Fruit fly (Drosophila melanogaster) whole organism, embryonic: Measurements from ENCODE around the gene CG13461.

Source experiments
- Abd-B ChIP-seq: fragments of 200-800 bp; sonication (Bioruptor generic); optimal IDR thresholded peaks from 2 replicates; lab custom pipeline; 2018; ENCODE audit warnings: missing biosample characterization, mild to moderate bottlenecking, missing genetic modification characterization, moderate library complexity
- Bdp1 ChIP-seq: fragments of 200-800 bp; sonication (Bioruptor generic); optimal IDR thresholded peaks from 3 replicates; lab custom pipeline; 2016; ENCODE audit warnings: missing biosample characterization, missing genetic modification characterization
- CG12942 ChIP-seq: fragments of 200-800 bp; sonication (Bioruptor generic); optimal IDR thresholded peaks from 3 replicates; lab custom pipeline; 2016; ENCODE audit warnings: missing biosample characterization, missing genetic modification characterization
- CG13894 ChIP-seq: fragments of 200-800 bp; sonication (Bioruptor generic); optimal IDR thresholded peaks from 3 replicates; lab custom pipeline; 2018; ENCODE audit warnings: missing biosample characterization, mild to moderate bottlenecking, missing genetic modification characterization, moderate library complexity
- CG14860 ChIP-seq: fragments of 200-800 bp; sonication (Bioruptor generic); IDR thresholded peaks from 3 replicates; pipeline ENCODE4 v1.3.6; 2022; ENCODE audit warnings: missing biosample characterization, missing genetic modification characterization; ENCODE audit not compliant: partially characterized antibody
- CG15514 ChIP-seq: fragments of 200-800 bp; sonication (Bioruptor generic); optimal IDR thresholded peaks from 3 replicates; lab custom pipeline; 2017; ENCODE audit warnings: missing biosample characterization, missing genetic modification characterization, mild to moderate bottlenecking, moderate library complexity, missing genetic modification reagents
- CG17361 ChIP-seq: fragments of 200-800 bp; sonication (Bioruptor generic); IDR thresholded peaks from 3 replicates; pipeline ENCODE4 v1.3.6; 2022; ENCODE audit warnings: missing biosample characterization, missing genetic modification characterization
- CG2889 ChIP-seq: fragments of 200-800 bp; sonication (Bioruptor generic); IDR thresholded peaks from 3 replicates; pipeline ENCODE4 v1.3.6; 2022; ENCODE audit warnings: missing biosample characterization, missing genetic modification characterization
- CG3065 ChIP-seq: fragments of 200-800 bp; sonication (Bioruptor generic); optimal IDR thresholded peaks from 2 replicates; lab custom pipeline; 2016; ENCODE audit warnings: missing biosample characterization, missing genetic modification characterization
- CG3281 ChIP-seq: fragments of 200-800 bp; sonication (Bioruptor generic); optimal IDR thresholded peaks from 3 replicates; lab custom pipeline; 2017; ENCODE audit warnings: missing biosample characterization, mild to moderate bottlenecking, missing genetic modification characterization
- CG3407 ChIP-seq: fragments of 200-800 bp; sonication (Bioruptor generic); optimal IDR thresholded peaks from 2 replicates; lab custom pipeline; 2018; ENCODE audit warnings: missing biosample characterization, mild to moderate bottlenecking, missing genetic modification characterization
- CG34422 ChIP-seq: fragments of 200-800 bp; sonication (Bioruptor generic); IDR thresholded peaks from 3 replicates; pipeline ENCODE4 v1.3.6; 2022; ENCODE audit warnings: missing biosample characterization, missing genetic modification characterization
- CG6654 ChIP-seq: fragments of 200-800 bp; sonication (Bioruptor generic); optimal IDR thresholded peaks from 2 replicates; lab custom pipeline; 2017; ENCODE audit warnings: missing biosample characterization, mild to moderate bottlenecking, missing genetic modification characterization
- CG7357 ChIP-seq: fragments of 200-800 bp; sonication (Bioruptor generic); IDR thresholded peaks from 3 replicates; pipeline ENCODE4 v1.3.6; 2022; ENCODE audit warnings: missing biosample characterization, missing genetic modification characterization
- CG7745 ChIP-seq: fragments of 200-800 bp; sonication (Bioruptor generic); optimal IDR thresholded peaks from 2 replicates; lab custom pipeline; 2018; ENCODE audit warnings: missing biosample characterization, mild to moderate bottlenecking, missing genetic modification characterization, moderate library complexity
- CG8089 ChIP-seq: fragments of 200-800 bp; sonication (Bioruptor generic); optimal IDR thresholded peaks from 3 replicates; lab custom pipeline; 2016; ENCODE audit warnings: missing biosample characterization, missing genetic modification characterization
- CG9817 ChIP-seq: fragments of 200-800 bp; sonication (Bioruptor generic); optimal IDR thresholded peaks from 2 replicates; lab custom pipeline; 2018; ENCODE audit warnings: missing biosample characterization, mild to moderate bottlenecking, missing genetic modification characterization, moderate library complexity
- D ChIP-seq, 2 experiments: fragments of 200-800 bp in 1 of 2; fragments of >200 bp in 1 of 2; sonication (Bioruptor generic) in 1 of 2; optimal IDR thresholded peaks; 2 replicates in 1 of 2; 3 replicates in 1 of 2; lab custom pipeline; 2017; ENCODE audit warnings: mild to moderate bottlenecking in 1 of 2, missing biosample characterization in 1 of 2, missing genetic modification characterization in 1 of 2, missing genetic modification reagents in 1 of 2
- E2f2 ChIP-seq: fragments of 200-800 bp; sonication (Bioruptor generic); IDR thresholded peaks from 2 replicates; pipeline ENCODE4 v1.3.6; 2022; ENCODE audit warnings: missing biosample characterization, missing genetic modification characterization
- Fer1 ChIP-seq: fragments of 200-800 bp; sonication (Bioruptor generic); optimal IDR thresholded peaks from 2 replicates; lab custom pipeline; 2017; ENCODE audit warnings: missing biosample characterization, mild to moderate bottlenecking, missing genetic modification characterization
- Fer3 ChIP-seq: fragments of 200-800 bp; sonication (Bioruptor generic); optimal IDR thresholded peaks from 2 replicates; lab custom pipeline; 2018; ENCODE audit warnings: missing biosample characterization, mild to moderate bottlenecking, missing genetic modification characterization, moderate library complexity
- Gug ChIP-seq: fragments of 200-800 bp; sonication (Bioruptor generic); IDR thresholded peaks from 4 replicates; pipeline ENCODE4 v1.3.6; 2022; ENCODE audit warnings: missing biosample characterization, missing genetic modification characterization
- Hmr ChIP-seq: fragments of 200-800 bp; sonication (Bioruptor generic); optimal IDR thresholded peaks from 3 replicates; lab custom pipeline; 2017; ENCODE audit warnings: mild to moderate bottlenecking, missing biosample characterization, missing genetic modification reagents, missing genetic modification characterization
- Jarid2 ChIP-seq: fragments of 200-800 bp; sonication (Bioruptor generic); optimal IDR thresholded peaks from 3 replicates; lab custom pipeline; 2017; ENCODE audit warnings: mild to moderate bottlenecking, missing biosample characterization, missing genetic modification reagents, missing genetic modification characterization
- Kr ChIP-seq: fragments of 200-800 bp; sonication (Bioruptor generic); optimal IDR thresholded peaks from 2 replicates; lab custom pipeline; 2017; ENCODE audit warnings: missing biosample characterization, mild to moderate bottlenecking, missing genetic modification characterization
- Nf-YC ChIP-seq: fragments of 200-800 bp; optimal IDR thresholded peaks from 3 replicates; lab custom pipeline; 2019; ENCODE audit warnings: missing biosample characterization, mild to moderate bottlenecking, missing genetic modification characterization, moderate library complexity
- NfI ChIP-seq: fragments of 200-800 bp; sonication (Bioruptor generic); optimal IDR thresholded peaks from 3 replicates; lab custom pipeline; 2018; ENCODE audit warnings: missing biosample characterization, mild to moderate bottlenecking, missing genetic modification characterization, moderate library complexity
- Optix ChIP-seq: fragments of 200-800 bp; sonication (Bioruptor generic); IDR thresholded peaks from 3 replicates; pipeline ENCODE4 v1.3.6; 2022; ENCODE audit warnings: missing biosample characterization, missing genetic modification characterization
- Pdp1 ChIP-seq, 2 experiments: fragments of 200-800 bp; sonication (Bioruptor generic); optimal IDR thresholded peaks; 3 replicates each; lab custom pipeline; 2016; ENCODE audit warnings: missing biosample characterization in 2 of 2, missing genetic modification characterization in 2 of 2, mild to moderate bottlenecking in 1 of 2, moderate library complexity in 1 of 2
- Six4 ChIP-seq: fragments of 200-800 bp; sonication (Bioruptor generic); optimal IDR thresholded peaks from 2 replicates; lab custom pipeline; 2016; ENCODE audit warnings: missing biosample characterization, missing genetic modification characterization
- Usf ChIP-seq: fragments of 200-800 bp; sonication (Bioruptor generic); optimal IDR thresholded peaks from 2 replicates; lab custom pipeline; 2017; ENCODE audit warnings: missing genotype, missing biosample characterization, missing genetic modification characterization
- ap ChIP-seq: fragments of 200-800 bp; sonication (Bioruptor generic); IDR thresholded peaks from 2 replicates; pipeline ENCODE4 v1.3.6; 2022; ENCODE audit warnings: missing biosample characterization, missing genetic modification characterization
- cato ChIP-seq: fragments of 200-800 bp; sonication (Bioruptor generic); optimal IDR thresholded peaks from 2 replicates; lab custom pipeline; 2016; ENCODE audit warnings: missing biosample characterization, missing genetic modification characterization, borderline replicate concordance
- caup ChIP-seq: fragments of 200-800 bp; sonication (Bioruptor generic); optimal IDR thresholded peaks from 3 replicates; lab custom pipeline; 2017; ENCODE audit warnings: missing biosample characterization, mild to moderate bottlenecking, missing genetic modification characterization, moderate library complexity; ENCODE audit not compliant: severe bottlenecking
- croc ChIP-seq: fragments of 200-800 bp; sonication (Bioruptor generic); conservative IDR thresholded peaks from 3 replicates; pipeline ENCODE4 v1.3.6; 2022; ENCODE audit warnings: missing biosample characterization, missing genetic modification characterization
- dpn ChIP-seq, 2 experiments: fragments of 200-800 bp; sonication (Bioruptor generic); optimal IDR thresholded peaks; 3 replicates each; lab custom pipeline; 2016; ENCODE audit warnings: missing biosample characterization in 2 of 2, missing genetic modification characterization in 2 of 2
- fu2 ChIP-seq: fragments of 200-800 bp; sonication (Bioruptor generic); optimal IDR thresholded peaks from 2 replicates; lab custom pipeline; 2016; ENCODE audit warnings: missing biosample characterization, missing genetic modification characterization
- ken ChIP-seq: fragments of 200-800 bp; sonication (Bioruptor generic); IDR thresholded peaks from 3 replicates; pipeline ENCODE4 v1.3.6; 2022; ENCODE audit warnings: missing biosample characterization, missing genetic modification characterization
- klu ChIP-seq: fragments of 200-800 bp; sonication (Bioruptor generic); IDR thresholded peaks from 2 replicates; pipeline ENCODE4 v1.3.6; 2022; ENCODE audit warnings: missing biosample characterization, missing genetic modification characterization
- pho ChIP-seq: fragments of 200-800 bp; sonication (Bioruptor generic); optimal IDR thresholded peaks from 2 replicates; lab custom pipeline; 2016; ENCODE audit warnings: missing biosample characterization, missing genetic modification characterization
- schlank ChIP-seq: fragments of 200-800 bp; sonication (Bioruptor generic); optimal IDR thresholded peaks from 2 replicates; lab custom pipeline; 2018; ENCODE audit warnings: missing biosample characterization, mild to moderate bottlenecking, missing genetic modification characterization
- seq ChIP-seq: fragments of 200-800 bp; sonication (Bioruptor generic); IDR thresholded peaks from 2 replicates; pipeline ENCODE4 v1.3.6; 2022; ENCODE audit warnings: missing biosample characterization, missing genetic modification characterization
- sqz ChIP-seq: fragments of 200-800 bp; sonication (Bioruptor generic); optimal IDR thresholded peaks from 3 replicates; lab custom pipeline; 2018; ENCODE audit warnings: missing biosample characterization, mild to moderate bottlenecking, missing genetic modification characterization
- tio ChIP-seq: fragments of 200-800 bp; sonication (Bioruptor generic); optimal IDR thresholded peaks from 2 replicates; lab custom pipeline; 2017; ENCODE audit warnings: missing biosample characterization, missing genetic modification characterization, inconsistent platforms
- unc-4 ChIP-seq: fragments of 200-800 bp; sonication (Bioruptor generic); IDR thresholded peaks from 2 replicates; pipeline ENCODE4 v1.3.6; 2022; ENCODE audit warnings: missing biosample characterization, missing genetic modification characterization; ENCODE audit not compliant: partially characterized antibody
- vvl ChIP-seq: fragments of 200-800 bp; sonication (Bioruptor generic); IDR thresholded peaks from 2 replicates; pipeline ENCODE4 v1.3.6; 2022; ENCODE audit warnings: missing biosample characterization, missing genetic modification characterization
- zen ChIP-seq: fragments of 200-800 bp; sonication (Bioruptor generic); optimal IDR thresholded peaks from 3 replicates; lab custom pipeline; 2018; ENCODE audit warnings: missing biosample characterization, mild to moderate bottlenecking, missing genetic modification characterization, moderate library complexity
- zfh2 ChIP-seq: fragments of 200-800 bp; sonication (Bioruptor generic); optimal IDR thresholded peaks from 2 replicates; lab custom pipeline; 2016; ENCODE audit warnings: missing biosample characterization, missing genetic modification characterization

The CG13461 gene

dm6 chr3L:15094589-15095288 is 42.4 kb upstream of the CG13461 start, which contains the start of the genes sstn, Plp and GlyRS (continued):
- TF ChIP-seq CG3281 (GFP tag; lab: Kevin White, UChicago) (peak; percentile 39), ap (GFP tag; lab: Robert Waterston, UW) (no peak), klu (GFP tag; lab: Robert Waterston, UW) (no peak), schlank (no peak), CG12942 (GFP tag; lab: Kevin White, UChicago) (no peak), tio (GFP tag; lab: Kevin White, UChicago) (peak; percentile 2), CG14860 (no peak; the same call in 2 of the 3 replicates), E2f2 (GFP tag; lab: Robert Waterston, UW) (no peak), pho (no peak), Optix (GFP tag; lab: Robert Waterston, UW) (no peak), Six4 (no peak), Gug (GFP tag; lab: Robert Waterston, UW) (no peak), caup (no peak), CG7357 (GFP tag; lab: Robert Waterston, UW) (no peak), CG2889 (no peak), CG3407 (GFP tag; lab: Kevin White, UChicago) (peak; percentile 28), CG9817 (peak; percentile 42), CG15514 (peak; percentile 40), Hmr (GFP tag; lab: Kevin White, UChicago) (peak; percentile 41), dpn (GFP tag; optimal IDR thresholded peaks at IDR 0.05; lab: Kevin White, UChicago) (peak in 1 of 2 experiments; percentile 39), CG6654 (GFP tag; lab: Kevin White, UChicago) (no peak), sqz (GFP tag; lab: Kevin White, UChicago) (peak; percentile 13), zfh2 (GFP tag; lab: Kevin White, UChicago) (peak; percentile 14), cato (GFP tag; lab: Kevin White, UChicago) (no peak), seq (no peak), CG34422 (GFP tag; lab: Robert Waterston, UW) (peak; percentile 41; the same call in 1 of the 3 replicates), Jarid2 (GFP tag; lab: Kevin White, UChicago) (peak; percentile 61), Abd-B (no peak), Nf-YC (peak; percentile 59), CG17361 (GFP tag; lab: Robert Waterston, UW) (peak; percentile 78), Fer1 (peak; percentile 32), CG8089 (GFP tag; lab: Kevin White, UChicago) (no peak), Usf (no peak), fu2 (GFP tag; lab: Kevin White, UChicago) (no peak), CG13894 (tag; lab: Kevin White, UChicago) (peak; percentile 40), D (optimal IDR thresholded peaks at IDR 0.05; lab: Kevin White, UChicago) (no peak), D (GFP tag; optimal IDR thresholded peaks at IDR 0.05; lab: Kevin White, UChicago) (peak; percentile 27), CG7745 (no peak), Pdp1 (GFP tag; optimal IDR thresholded peaks at IDR 0.05; lab: Kevin White, UChicago) (peak in 1 of 2 experiments; percentile 39), unc-4 (GFP tag; lab: Robert Waterston, UW) (peak; percentile 51), zen (tag; lab: Kevin White, UChicago) (peak; percentile 5), Kr (GFP tag; lab: Kevin White, UChicago) (no peak), ken (GFP tag; lab: Robert Waterston, UW) (no peak), NfI (peak; percentile 57), CG3065 (GFP tag; lab: Kevin White, UChicago) (no peak), croc (GFP tag; lab: Robert Waterston, UW) (no peak), vvl (peak; percentile 51; the same call in 1 of the 2 replicates), Bdp1 (GFP tag; lab: Kevin White, UChicago) (no peak), Fer3 (peak; percentile 16)
